Fruit fly (Drosophila melanogaster) whole organism, prepupa: ENCODE results near the gene CAH7.

Source experiments
- CG16779 ChIP-seq: fragments of 200-800 bp; sonication (Bioruptor generic); optimal IDR thresholded peaks from 3 replicates; lab custom pipeline; 2017; ENCODE audit warnings: missing biosample characterization, mild to moderate bottlenecking, missing genetic modification characterization
- CG6854 ChIP-seq: fragments of 200-800 bp; sonication (Bioruptor generic); optimal IDR thresholded peaks from 2 replicates; lab custom pipeline; 2017; ENCODE audit warnings: missing biosample characterization, mild to moderate bottlenecking, missing genetic modification characterization
- acj6 ChIP-seq: fragments of 200-800 bp; sonication (Bioruptor generic); optimal IDR thresholded peaks from 3 replicates; lab custom pipeline; 2016; ENCODE audit warnings: missing biosample characterization, missing genetic modification characterization
- fd59A ChIP-seq: fragments of 200-800 bp; sonication (Bioruptor generic); optimal IDR thresholded peaks from 2 replicates; lab custom pipeline; 2017; ENCODE audit warnings: missing biosample characterization, mild to moderate bottlenecking, missing genetic modification characterization, missing genetic modification reagents

DNA sequence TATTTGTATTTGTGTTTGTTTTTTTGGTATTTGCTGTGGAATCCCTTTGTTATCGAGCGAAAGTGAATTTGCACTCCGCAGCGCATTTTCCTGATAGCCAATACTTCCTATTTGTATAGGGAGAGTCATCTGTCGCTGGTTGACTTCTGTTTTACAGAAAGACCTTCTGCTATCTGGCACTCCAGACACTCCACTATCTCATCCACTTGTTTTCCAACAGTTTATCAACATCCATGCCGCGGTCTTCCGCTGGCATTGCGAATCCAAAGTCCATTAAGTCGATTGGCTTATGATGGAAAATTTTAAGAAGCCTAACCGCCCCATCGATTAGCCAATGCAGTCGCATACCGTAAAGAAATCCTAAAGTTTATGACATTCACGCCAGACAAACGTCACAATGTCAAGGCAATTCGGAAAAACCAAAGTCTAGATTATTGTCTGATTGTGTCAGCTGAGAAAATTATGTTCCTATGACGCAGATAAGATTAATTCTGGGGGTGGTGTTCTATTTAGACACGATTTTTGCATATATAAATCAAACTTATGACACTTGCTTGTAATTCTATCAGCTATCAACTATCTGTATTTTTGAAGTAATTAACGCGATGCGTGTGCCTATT is 3.0 kb downstream of the CAH7 start:
- no peak for TF ChIP-seq CG16779
- no peak for TF ChIP-seq acj6
- no peak for TF ChIP-seq fd59A
- TF ChIP-seq CG6854: no peak
